Worm (Caenorhabditis elegans) whole organism, L4 larva: ENCODE measurements around the gene prp-6.

Source experiments
- daf-12 ChIP-seq: fragments of 150-350 bp; optimal IDR thresholded peaks from 2 replicates; lab custom pipeline; 2014; ENCODE audit warnings: missing biosample characterization, missing genetic modification reagents, missing genetic modification characterization
- jun-1 ChIP-seq: fragments of 150-350 bp; optimal IDR thresholded peaks from 2 replicates; lab custom pipeline; 2014; ENCODE audit warnings: missing biosample characterization, missing genetic modification reagents, missing genetic modification characterization
- zag-1 ChIP-seq: fragments of 150-350 bp; optimal IDR thresholded peaks from 2 replicates; lab custom pipeline; 2014; ENCODE audit warnings: missing biosample characterization, missing genetic modification characterization

DNA sequence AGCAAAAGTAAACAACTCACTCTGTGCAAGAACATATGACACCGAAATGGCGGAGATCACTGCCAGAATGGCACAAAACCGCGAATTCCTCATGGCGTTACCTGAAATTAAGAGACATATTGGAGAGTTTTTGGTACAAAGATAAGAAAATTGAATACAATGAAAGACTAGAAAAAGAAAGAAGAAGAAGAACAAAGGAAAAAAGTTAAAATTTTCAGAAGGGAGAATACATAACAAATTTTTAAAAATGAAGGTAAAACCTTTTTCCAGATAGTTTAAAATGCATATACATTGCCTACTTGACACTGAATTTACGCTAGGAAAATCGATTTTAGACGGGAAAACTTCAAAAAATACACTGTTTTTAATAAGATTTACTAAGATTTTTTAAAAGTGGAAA, 21.0 kb upstream of the prp-6 start, which contains the start of gene lon-8:
- no peak for TF ChIP-seq zag-1 (tag; lab: Kevin White, UChicago)
- no peak for TF ChIP-seq daf-12
- TF ChIP-seq jun-1 (tag; lab: Kevin White, UChicago), result no peak
